Worm (Caenorhabditis elegans): ENCODE data around the gene F17C11.11.

The F17C11.11 gene

ce11 chrV:10923229-10923628, 15.4 kb downstream of the F17C11.11 start, which contains the start of gene F58B4.7:
Gene F58B4.7 (minus strand): TSS chrV:10923329.
- TF ChIP-seq C04F5.9 (tag; optimal IDR thresholded peaks at IDR 0.05), result no peak
- no peak for TF ChIP-seq nhr-71 (tag; optimal IDR thresholded peaks at IDR 0.05)
- TF ChIP-seq Y116A8C.19 (tag; optimal IDR thresholded peaks at IDR 0.05; ENCODE audit: borderline replicate concordance), result no peak
- TF ChIP-seq ceh-8 (GFP tag; optimal IDR thresholded peaks at IDR 0.05), result no peak
- no peak for TF ChIP-seq nhr-76 (tag; optimal IDR thresholded peaks at IDR 0.05)
- no peak for TF ChIP-seq unc-30 (tag; optimal IDR thresholded peaks at IDR 0.05)

ce11 chrV:10921747-10922146, 16.9 kb downstream of the F17C11.11 start, which contains the start of gene nas-31:
Gene nas-31 (minus strand): TSS chrV:10921847.
- no peak for TF ChIP-seq ztf-11 (tag; optimal IDR thresholded peaks at IDR 0.05)
- no peak for TF ChIP-seq lin-14 (GFP tag; optimal IDR thresholded peaks at IDR 0.05)
- TF ChIP-seq unc-62 (GFP tag; optimal IDR thresholded peaks at IDR 0.05), result no peak
- TF ChIP-seq nhr-12 (tag; optimal IDR thresholded peaks at IDR 0.05), result no peak
- TF ChIP-seq swsn-7 (tag; optimal IDR thresholded peaks at IDR 0.05), result no peak
- no peak for TF ChIP-seq lin-13 (GFP tag; optimal IDR thresholded peaks at IDR 0.05)
- TF ChIP-seq pqm-1 (tag; optimal IDR thresholded peaks at IDR 0.05), result no peak
- no peak for TF ChIP-seq sptf-1 (tag; optimal IDR thresholded peaks at IDR 0.05)
- TF ChIP-seq tbx-2 (tag; optimal IDR thresholded peaks at IDR 0.05), result no peak
- TF ChIP-seq mdl-1 (tag; optimal IDR thresholded peaks at IDR 0.05), result no peak
- no peak for TF ChIP-seq nhr-76 (tag; optimal IDR thresholded peaks at IDR 0.05)
- TF ChIP-seq egl-13 (tag; optimal IDR thresholded peaks at IDR 0.05), result no peak
- TF ChIP-seq F16B12.6 (tag; optimal IDR thresholded peaks at IDR 0.05), result no peak

DNA sequence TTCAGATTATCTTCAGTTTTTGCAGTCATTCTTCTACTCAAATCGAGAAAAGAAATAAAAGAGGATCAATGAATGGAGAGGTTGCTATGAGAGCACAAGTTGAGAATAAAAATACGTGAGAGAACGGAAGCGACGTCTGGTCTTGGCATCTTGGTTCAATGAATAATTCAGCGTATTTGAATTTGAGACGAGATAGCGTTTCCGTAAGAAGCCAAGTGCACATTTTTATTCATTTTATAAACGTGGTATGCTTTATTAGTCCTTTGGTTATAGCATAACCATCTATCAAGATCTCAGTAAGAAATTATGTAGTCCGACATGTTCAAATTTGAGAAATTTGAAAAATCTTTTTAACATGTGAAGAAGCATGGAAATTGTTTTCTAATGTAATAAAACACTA, 20.2 kb downstream of the F17C11.11 start, which contains the start of gene F58B4.2:
Gene F58B4.2 (minus strand): TSS at position 101 of the 400 bp plus-strand sequence.
- TF ChIP-seq Y116A8C.19 (tag; optimal IDR thresholded peaks at IDR 0.05; ENCODE audit: borderline replicate concordance), result no peak
- no peak for TF ChIP-seq pax-3 (tag; optimal IDR thresholded peaks at IDR 0.05)
- no peak for TF ChIP-seq nhr-71 (tag; optimal IDR thresholded peaks at IDR 0.05)
- no peak for TF ChIP-seq unc-62 (GFP tag; optimal IDR thresholded peaks at IDR 0.05)
- no peak for TF ChIP-seq ztf-4 (tag; optimal IDR thresholded peaks at IDR 0.05)

DNA sequence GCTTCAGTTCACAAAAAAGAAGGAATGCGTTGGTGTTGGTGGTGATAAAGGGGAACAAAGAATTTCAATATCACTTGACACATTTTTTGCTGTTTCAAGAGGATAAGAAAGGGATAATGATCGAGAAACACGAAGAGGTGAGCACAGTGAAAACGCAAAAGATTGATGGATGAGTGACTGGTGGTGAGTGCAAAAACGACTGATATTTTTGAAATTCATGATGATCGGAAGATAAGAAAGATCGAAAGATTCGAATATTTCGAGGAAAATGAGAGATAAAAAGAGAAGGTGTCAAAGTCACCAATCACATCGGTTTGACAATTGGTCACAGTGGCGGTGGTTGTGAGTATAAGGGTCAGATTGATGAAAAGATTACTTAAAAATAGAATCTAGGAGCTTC, 22.7 kb downstream of the F17C11.11 start:
- no peak for TF ChIP-seq ets-5 (GFP tag; IDR thresholded peaks at IDR 0.05)
- TF ChIP-seq nhr-71 (tag; optimal IDR thresholded peaks at IDR 0.05), result peak; percentile 53
- peak in 1 of 2 experiments; percentile 36 for TF ChIP-seq lsy-2 (tag; optimal IDR thresholded peaks at IDR 0.05)
- TF ChIP-seq nhr-20 (tag; optimal IDR thresholded peaks at IDR 0.05), result peak; percentile 19
- peak; percentile 44 for TF ChIP-seq rnt-1 (tag; optimal IDR thresholded peaks at IDR 0.05)
- peak; percentile 54 for TF ChIP-seq lin-14 (GFP tag; optimal IDR thresholded peaks at IDR 0.05)

DNA sequence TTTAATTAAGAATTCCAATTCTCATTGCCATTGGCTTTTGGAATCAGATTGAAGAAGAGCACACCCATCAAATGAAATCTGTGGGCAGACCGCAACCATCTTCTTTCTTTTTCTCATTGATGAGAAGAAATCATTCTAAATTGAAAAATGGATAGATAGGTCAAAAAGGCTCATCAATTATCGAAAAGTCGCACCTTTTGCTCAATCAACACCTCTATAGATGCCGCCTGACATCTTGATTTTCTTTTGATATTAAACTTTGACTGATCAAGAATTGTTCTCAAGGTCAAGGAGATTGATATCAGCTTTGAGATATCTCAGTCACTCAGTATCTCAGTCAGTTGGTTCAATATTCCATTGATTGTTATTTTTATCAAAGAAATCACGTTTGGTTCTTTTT, 28.7 kb downstream of the F17C11.11 start:
- TF ChIP-seq aly-2 (tag; optimal IDR thresholded peaks at IDR 0.05), result no peak
- no peak for TF ChIP-seq tbx-2 (tag; optimal IDR thresholded peaks at IDR 0.05)
- TF ChIP-seq nhr-237 (tag; optimal IDR thresholded peaks at IDR 0.05), result no peak
- TF ChIP-seq pag-3 (tag; optimal IDR thresholded peaks at IDR 0.05; ENCODE audit: borderline replicate concordance, insufficient read depth), result peak; percentile 5
- TF ChIP-seq rnt-1 (tag; optimal IDR thresholded peaks at IDR 0.05), result peak; percentile 49
- TF ChIP-seq zag-1 (tag; optimal IDR thresholded peaks at IDR 0.05), result no peak
- TF ChIP-seq fos-1 (tag; optimal IDR thresholded peaks at IDR 0.05), result no peak
- no peak for TF ChIP-seq nhr-84 (tag; optimal IDR thresholded peaks at IDR 0.05)
- no peak for TF ChIP-seq pqm-1 (tag; optimal IDR thresholded peaks at IDR 0.05)
- no peak for TF ChIP-seq nhr-12 (tag; optimal IDR thresholded peaks at IDR 0.05)
- TF ChIP-seq zip-4 (GFP tag; optimal IDR thresholded peaks at IDR 0.05), result no peak
- no peak for TF ChIP-seq ceh-82 (tag; optimal IDR thresholded peaks at IDR 0.05)
- no peak for TF ChIP-seq ets-5 (GFP tag; IDR thresholded peaks at IDR 0.05)
- peak in 1 of 2 experiments; percentile 26 for TF ChIP-seq lsy-2 (tag; optimal IDR thresholded peaks at IDR 0.05)
- TF ChIP-seq elt-2 (tag; optimal IDR thresholded peaks at IDR 0.05), result no peak
- no peak for TF ChIP-seq irx-1 (tag; optimal IDR thresholded peaks at IDR 0.05)
- no peak for TF ChIP-seq hlh-4 (tag; optimal IDR thresholded peaks at IDR 0.05)
- TF ChIP-seq swsn-7 (tag; optimal IDR thresholded peaks at IDR 0.05), result no peak
- TF ChIP-seq nhr-71 (tag; optimal IDR thresholded peaks at IDR 0.05), result peak; percentile 51
- TF ChIP-seq hpl-2 (GFP tag; optimal IDR thresholded peaks at IDR 0.05), result no peak
- no peak for TF ChIP-seq vab-15 (tag; optimal IDR thresholded peaks at IDR 0.05)
- no peak for TF ChIP-seq blmp-1 (tag; optimal IDR thresholded peaks at IDR 0.05)
- TF ChIP-seq nhr-77 (tag; optimal IDR thresholded peaks at IDR 0.05), result no peak
- TF ChIP-seq C04F5.9 (tag; optimal IDR thresholded peaks at IDR 0.05), result no peak
- TF ChIP-seq grh-1 (GFP tag; IDR thresholded peaks at IDR 0.05), result no peak
- TF ChIP-seq lin-39 (tag; optimal IDR thresholded peaks at IDR 0.05), result peak; percentile 65
- TF ChIP-seq lin-13 (GFP tag; optimal IDR thresholded peaks at IDR 0.05), result no peak
- peak; percentile 44 for TF ChIP-seq lin-14 (GFP tag; optimal IDR thresholded peaks at IDR 0.05)
- no peak for TF ChIP-seq ceh-8 (GFP tag; optimal IDR thresholded peaks at IDR 0.05)
- TF ChIP-seq unc-130 (tag; optimal IDR thresholded peaks at IDR 0.05), result no peak
- no peak for TF ChIP-seq egl-13 (tag; optimal IDR thresholded peaks at IDR 0.05)
